Fruit fly (Drosophila melanogaster) whole organism, embryonic: ENCODE data around the gene CG8379.
A peak's percentile ranks its signal among the peaks of the same experiment; 100 is the strongest.

ENCODE experiments used
- Atf6 ChIP-seq: fragments of 200-800 bp; sonication (Bioruptor generic); IDR thresholded peaks from 2 replicates; pipeline ENCODE4 v1.3.6; 2022; ENCODE audit warnings: missing biosample characterization, missing genetic modification characterization
- Bgb ChIP-seq: fragments of 200-800 bp; sonication (Bioruptor generic); IDR thresholded peaks from 2 replicates; pipeline ENCODE4 v1.3.6; 2022; ENCODE audit warnings: missing biosample characterization, missing genetic modification characterization; ENCODE audit not compliant: partially characterized antibody
- CG10431 ChIP-seq: fragments of 200-800 bp; sonication (Bioruptor generic); optimal IDR thresholded peaks from 3 replicates; lab custom pipeline; 2018; ENCODE audit warnings: missing biosample characterization, mild to moderate bottlenecking, missing genetic modification characterization
- CG10543 ChIP-seq: fragments of 200-800 bp; sonication (Bioruptor generic); optimal IDR thresholded peaks from 3 replicates; lab custom pipeline; 2017; ENCODE audit warnings: missing biosample characterization, mild to moderate bottlenecking, missing genetic modification characterization, moderate library complexity
- CG12219 ChIP-seq: fragments of 200-800 bp; sonication (Bioruptor generic); optimal IDR thresholded peaks from 3 replicates; lab custom pipeline; 2018; ENCODE audit warnings: missing biosample characterization, mild to moderate bottlenecking, missing genetic modification characterization
- CG12391 ChIP-seq: fragments of 200-800 bp; sonication (Bioruptor generic); optimal IDR thresholded peaks from 3 replicates; lab custom pipeline; 2018; ENCODE audit warnings: missing biosample characterization, mild to moderate bottlenecking, missing genetic modification characterization, moderate library complexity
- CG13296 ChIP-seq: fragments of 200-800 bp; sonication (Bioruptor generic); optimal IDR thresholded peaks from 3 replicates; lab custom pipeline; 2018; ENCODE audit warnings: missing biosample characterization, mild to moderate bottlenecking, missing genetic modification characterization
- CG13624 ChIP-seq: fragments of 200-800 bp; sonication (Bioruptor generic); optimal IDR thresholded peaks from 2 replicates; lab custom pipeline; 2016; ENCODE audit warnings: missing biosample characterization, missing genetic modification characterization
- CG15696 ChIP-seq: fragments of 200-800 bp; sonication (Bioruptor generic); optimal IDR thresholded peaks from 2 replicates; lab custom pipeline; 2019; ENCODE audit warnings: missing biosample characterization, mild to moderate bottlenecking, missing genetic modification characterization, moderate library complexity
- CG17829 ChIP-seq: fragments of 200-800 bp; optimal IDR thresholded peaks from 2 replicates; lab custom pipeline; 2019; ENCODE audit warnings: missing biosample characterization, mild to moderate bottlenecking, missing genetic modification characterization, moderate library complexity
- CG31365 ChIP-seq: fragments of 200-800 bp; sonication (Bioruptor generic); optimal IDR thresholded peaks from 2 replicates; lab custom pipeline; 2018; ENCODE audit warnings: missing biosample characterization, mild to moderate bottlenecking, missing genetic modification characterization
- CG34376 ChIP-seq: fragments of 200-800 bp; sonication (Bioruptor generic); optimal IDR thresholded peaks from 2 replicates; lab custom pipeline; 2018; ENCODE audit warnings: missing biosample characterization, mild to moderate bottlenecking, missing genetic modification characterization
- CG3847 ChIP-seq: fragments of 200-800 bp; sonication (Bioruptor generic); IDR thresholded peaks from 2 replicates; pipeline ENCODE4 v1.3.6; 2022; ENCODE audit warnings: missing biosample characterization, missing genetic modification characterization
- CG4730 ChIP-seq: fragments of 200-800 bp; sonication (Bioruptor generic); IDR thresholded peaks from 2 replicates; pipeline ENCODE4 v1.3.6; 2022; ENCODE audit warnings: missing biosample characterization, missing genetic modification characterization
- CG5245 ChIP-seq: fragments of 200-800 bp; sonication (Bioruptor generic); optimal IDR thresholded peaks from 3 replicates; lab custom pipeline; 2016; ENCODE audit warnings: missing biosample characterization, missing genetic modification characterization
- CG5953 ChIP-seq: fragments of 200-800 bp; sonication (Bioruptor generic); IDR thresholded peaks from 2 replicates; pipeline ENCODE4 v1.3.6; 2022; ENCODE audit warnings: missing biosample characterization, missing genetic modification characterization
- CG6272 ChIP-seq: fragments of 200-800 bp; sonication (Bioruptor generic); IDR thresholded peaks from 2 replicates; pipeline ENCODE4 v1.3.6; 2022; ENCODE audit warnings: missing biosample characterization, missing genetic modification characterization
- CG9609 ChIP-seq: fragments of 200-800 bp; sonication (Bioruptor generic); optimal IDR thresholded peaks from 3 replicates; lab custom pipeline; 2016; ENCODE audit warnings: missing biosample characterization, missing genetic modification characterization
- CG9727 ChIP-seq: fragments of 200-800 bp; sonication (Bioruptor generic); optimal IDR thresholded peaks from 3 replicates; lab custom pipeline; 2017; ENCODE audit warnings: missing biosample characterization, mild to moderate bottlenecking, missing genetic modification characterization
- Doc2 ChIP-seq: fragments of 200-800 bp; sonication (Bioruptor generic); IDR thresholded peaks from 2 replicates; pipeline ENCODE4 v1.3.6; 2022; ENCODE audit warnings: missing biosample characterization, missing genetic modification characterization
- HLH4C ChIP-seq: fragments of 200-800 bp; sonication (Bioruptor generic); IDR thresholded peaks from 3 replicates; pipeline ENCODE4 v1.3.6; 2022; ENCODE audit warnings: missing biosample characterization, missing genetic modification characterization; ENCODE audit not compliant: partially characterized antibody
- HLHmδ ChIP-seq: fragments of 200-800 bp; sonication (Bioruptor generic); optimal IDR thresholded peaks from 2 replicates; lab custom pipeline; 2018; ENCODE audit warnings: missing biosample characterization, mild to moderate bottlenecking, missing genetic modification characterization, moderate library complexity
- HmgZ ChIP-seq: fragments of 200-800 bp; sonication (Bioruptor generic); optimal IDR thresholded peaks from 2 replicates; lab custom pipeline; 2018; ENCODE audit warnings: missing biosample characterization, mild to moderate bottlenecking, missing genetic modification characterization
- MBD-R2 ChIP-seq: fragments of 200-800 bp; sonication (Bioruptor generic); IDR thresholded peaks from 2 replicates; pipeline ENCODE4 v1.3.6; 2022; ENCODE audit warnings: missing biosample characterization, missing genetic modification characterization
- Mad ChIP-seq: fragments of 200-800 bp; sonication (Bioruptor generic); optimal IDR thresholded peaks from 2 replicates; lab custom pipeline; 2016; ENCODE audit warnings: missing biosample characterization, missing genetic modification characterization
- Med ChIP-seq: fragments of 200-800 bp; sonication (Bioruptor generic); peaks from one replicate; lab custom pipeline; 2016; ENCODE audit warnings: missing biosample characterization, missing genetic modification characterization, mild to moderate bottlenecking, inconsistent platforms, moderate library complexity
- Myb ChIP-seq: fragments of 200-800 bp; sonication (Bioruptor generic); optimal IDR thresholded peaks from 2 replicates; lab custom pipeline; 2016; ENCODE audit warnings: missing biosample characterization, missing genetic modification characterization
- Side ChIP-seq: fragments of 200-800 bp; sonication (Bioruptor generic); optimal IDR thresholded peaks from 2 replicates; lab custom pipeline; 2016; ENCODE audit warnings: missing biosample characterization, missing genetic modification characterization
- abd-A ChIP-seq: fragments of 200-800 bp; sonication (Bioruptor generic); optimal IDR thresholded peaks from 3 replicates; lab custom pipeline; 2019; ENCODE audit warnings: missing biosample characterization, mild to moderate bottlenecking, missing genetic modification characterization, moderate library complexity
- ac ChIP-seq: fragments of 200-800 bp; sonication (Bioruptor generic); optimal IDR thresholded peaks from 3 replicates; lab custom pipeline; 2017; ENCODE audit warnings: missing biosample characterization, mild to moderate bottlenecking, missing genetic modification characterization
- amos ChIP-seq: fragments of 200-800 bp; sonication (Bioruptor generic); IDR thresholded peaks from 2 replicates; pipeline ENCODE4 v1.3.6; 2022; ENCODE audit warnings: missing biosample characterization, missing genetic modification characterization; ENCODE audit not compliant: partially characterized antibody
- bab2 ChIP-seq: fragments of 200-800 bp; sonication (Bioruptor generic); optimal IDR thresholded peaks from 2 replicates; lab custom pipeline; 2016; ENCODE audit warnings: missing biosample characterization, missing genetic modification characterization
- bowl ChIP-seq: fragments of 200-800 bp; sonication (Bioruptor generic); IDR thresholded peaks from 2 replicates; pipeline ENCODE4 v1.3.6; 2022; ENCODE audit warnings: missing biosample characterization, missing genetic modification characterization
- chinmo ChIP-seq: fragments of 200-800 bp; sonication (Bioruptor generic); IDR thresholded peaks from 4 replicates; pipeline ENCODE4 v1.3.6; 2022; ENCODE audit warnings: missing biosample characterization, missing genetic modification characterization; ENCODE audit not compliant: partially characterized antibody
- gcm ChIP-seq: fragments of 200-800 bp; sonication (Bioruptor generic); optimal IDR thresholded peaks from 2 replicates; lab custom pipeline; 2019; ENCODE audit warnings: missing biosample characterization, mild to moderate bottlenecking, missing genetic modification characterization, moderate library complexity
- gcm2 ChIP-seq: fragments of 200-800 bp; sonication (Bioruptor generic); optimal IDR thresholded peaks from 2 replicates; lab custom pipeline; 2016; ENCODE audit warnings: missing biosample characterization, missing genetic modification characterization
- gem ChIP-seq: fragments of 200-800 bp; sonication (Bioruptor generic); optimal IDR thresholded peaks from 2 replicates; lab custom pipeline; 2019; ENCODE audit warnings: missing biosample characterization, mild to moderate bottlenecking, missing genetic modification characterization, moderate library complexity
- gsb ChIP-seq: fragments of 200-800 bp; sonication (Bioruptor generic); IDR thresholded peaks from 2 replicates; pipeline ENCODE4 v1.3.6; 2022; ENCODE audit warnings: missing biosample characterization, missing genetic modification characterization
- lab ChIP-seq: fragments of 200-800 bp; sonication (Bioruptor generic); optimal IDR thresholded peaks from 3 replicates; lab custom pipeline; 2017; ENCODE audit warnings: missing biosample characterization, missing genetic modification characterization, mild to moderate bottlenecking, moderate library complexity, missing genetic modification reagents
- lilli ChIP-seq: fragments of 200-800 bp; sonication (Bioruptor generic); optimal IDR thresholded peaks from 3 replicates; lab custom pipeline; 2016; ENCODE audit warnings: missing biosample characterization, missing genetic modification characterization
- nau ChIP-seq: fragments of 200-800 bp; sonication (Bioruptor generic); optimal IDR thresholded peaks from 3 replicates; lab custom pipeline; 2017; ENCODE audit warnings: missing biosample characterization, mild to moderate bottlenecking, missing genetic modification characterization, missing genetic modification reagents
- nmo ChIP-seq: fragments of 200-800 bp; sonication (Bioruptor generic); optimal IDR thresholded peaks from 2 replicates; lab custom pipeline; 2018; ENCODE audit warnings: missing biosample characterization, mild to moderate bottlenecking, missing genetic modification characterization, moderate library complexity
- oc ChIP-seq: fragments of 200-800 bp; sonication (Bioruptor generic); optimal IDR thresholded peaks from 2 replicates; lab custom pipeline; 2018; ENCODE audit warnings: missing biosample characterization, mild to moderate bottlenecking, missing genetic modification characterization, moderate library complexity
- schlank ChIP-seq: fragments of 200-800 bp; sonication (Bioruptor generic); optimal IDR thresholded peaks from 2 replicates; lab custom pipeline; 2018; ENCODE audit warnings: missing biosample characterization, mild to moderate bottlenecking, missing genetic modification characterization
- sna ChIP-seq: fragments of 200-800 bp; sonication (Bioruptor generic); IDR thresholded peaks from 2 replicates; pipeline ENCODE4 v1.3.6; 2022; ENCODE audit warnings: missing biosample characterization, missing genetic modification characterization; ENCODE audit not compliant: partially characterized antibody
- sqz ChIP-seq: fragments of 200-800 bp; sonication (Bioruptor generic); optimal IDR thresholded peaks from 3 replicates; lab custom pipeline; 2018; ENCODE audit warnings: missing biosample characterization, mild to moderate bottlenecking, missing genetic modification characterization
- unc-4 ChIP-seq: fragments of 200-800 bp; sonication (Bioruptor generic); IDR thresholded peaks from 2 replicates; pipeline ENCODE4 v1.3.6; 2022; ENCODE audit warnings: missing biosample characterization, missing genetic modification characterization; ENCODE audit not compliant: partially characterized antibody
- vfl ChIP-seq: fragments of 200-800 bp; sonication (Bioruptor generic); optimal IDR thresholded peaks from 2 replicates; lab custom pipeline; 2016; ENCODE audit warnings: missing biosample characterization, missing genetic modification characterization
- yki ChIP-seq: fragments of >200 bp; optimal IDR thresholded peaks from 3 replicates; lab custom pipeline; 2018
- zf30C ChIP-seq: fragments of 200-800 bp; sonication (Bioruptor generic); optimal IDR thresholded peaks from 3 replicates; lab custom pipeline; 2018; ENCODE audit warnings: missing biosample characterization, mild to moderate bottlenecking, missing genetic modification characterization

Gene CG8379

DNA sequence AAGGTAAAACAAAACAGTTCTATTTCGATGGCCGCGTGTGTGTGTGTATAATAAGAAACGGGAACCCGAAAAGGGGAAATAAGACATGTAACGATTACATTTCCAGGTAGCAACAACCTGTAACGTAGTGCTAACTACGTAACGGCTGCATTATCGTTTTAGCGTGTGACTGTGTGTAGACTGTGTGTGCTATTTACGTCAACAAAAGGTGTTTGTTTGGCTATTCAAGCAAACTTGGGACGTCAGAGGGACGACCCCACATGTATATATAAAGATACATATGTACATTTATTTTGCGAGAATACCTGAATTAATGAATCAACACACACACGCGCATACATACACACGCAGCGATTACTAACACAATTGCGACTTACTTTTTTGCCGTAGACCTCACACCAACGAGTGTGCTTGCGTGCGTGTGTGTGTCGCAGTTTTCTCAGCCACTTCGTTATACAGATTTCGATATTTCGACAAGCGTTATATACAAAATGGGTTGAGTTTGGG is 4.6 kb upstream of the CG8379 start (continued):
- TF ChIP-seq HLHmδ (no peak), Doc2 (no peak), CG9609 (no peak), CG9727 (GFP tag; lab: Kevin White, UChicago) (peak; percentile 64), unc-4 (no peak), CG13624 (GFP tag; lab: Kevin White, UChicago) (peak; percentile 48), MBD-R2 (peak; percentile 13; the same call in 1 of the 2 replicates), sqz (GFP tag; lab: Kevin White, UChicago) (peak; percentile 55), CG10431 (GFP tag; lab: Kevin White, UChicago) (no peak), vfl (GFP tag; lab: Kevin White, UChicago) (peak; percentile 30), chinmo (peak; percentile 63; the same call in 1 of the 4 replicates), Atf6 (GFP tag; lab: Robert Waterston, UW) (peak; percentile 69), Med (GFP tag; lab: Kevin White, UChicago) (peak; percentile 91), ac (GFP tag; lab: Kevin White, UChicago) (peak; percentile 29), CG17829 (tag; lab: Kevin White, UChicago) (no peak), CG3847 (GFP tag; lab: Robert Waterston, UW) (peak; percentile 26; the same call in 1 of the 2 replicates), bowl (GFP tag; lab: Robert Waterston, UW) (no peak), nau (peak; percentile 20), CG12219 (GFP tag; lab: Kevin White, UChicago) (peak; percentile 11), lab (peak; percentile 66), Bgb (no peak), lilli (peak; percentile 58), CG4730 (no peak), nmo (GFP tag; lab: Kevin White, UChicago) (no peak), sna (GFP tag; lab: Robert Waterston, UW) (no peak), Myb (peak; percentile 8), gsb (GFP tag; lab: Robert Waterston, UW) (peak; percentile 43; the same call in 1 of the 2 replicates), HLH4C (GFP tag; lab: Robert Waterston, UW) (no peak), gcm2 (peak; percentile 26), gcm (no peak), HmgZ (tag; lab: Kevin White, UChicago) (no peak), CG34376 (peak; percentile 48), oc (tag; lab: Kevin White, UChicago) (no peak), zf30C (no peak), CG5245 (GFP tag; lab: Kevin White, UChicago) (no peak), CG31365 (tag; lab: Kevin White, UChicago) (no peak), bab2 (no peak), CG15696 (tag; lab: Kevin White, UChicago) (peak; percentile 48), CG6272 (GFP tag; lab: Robert Waterston, UW) (no peak), amos (GFP tag; lab: Robert Waterston, UW) (no peak; the same call in 1 of the 2 replicates), yki (lab: Kevin White, UChicago) (no peak), CG10543 (GFP tag; lab: Kevin White, UChicago) (peak; percentile 48), CG13296 (GFP tag; lab: Kevin White, UChicago) (peak; percentile 35), gem (tag; lab: Kevin White, UChicago) (no peak), CG12391 (no peak), Side (GFP tag; lab: Kevin White, UChicago) (peak; percentile 20), schlank (tag; lab: Kevin White, UChicago) (peak; percentile 6), Mad (GFP tag; lab: Kevin White, UChicago) (peak; percentile 13), CG5953 (GFP tag; lab: Robert Waterston, UW) (no peak), abd-A (tag; lab: Kevin White, UChicago) (peak; percentile 26)
